Worm (Caenorhabditis elegans): ENCODE data around the gene F56D5.6.

Gene F56D5.6

ce11 chrIV:9457400-9457799, 55.7 kb downstream of the F56D5.6 start, which contains the start of gene cutl-17:
Gene cutl-17, minus strand, starts transcription at chrIV:9457500.
- TF ChIP-seq ceh-20 (GFP tag; IDR thresholded peaks at IDR 0.05) (no peak), unc-62 (GFP tag; optimal IDR thresholded peaks at IDR 0.05 in 1 of 2) (peak in 1 of 2 experiments; percentile 84), unc-62 (tag; optimal IDR thresholded peaks at IDR 0.05) (no peak), lin-1 (GFP tag; IDR thresholded peaks at IDR 0.05) (no peak), fkh-10 (GFP tag; optimal IDR thresholded peaks at IDR 0.05) (no peak), nhr-6 (tag; optimal IDR thresholded peaks at IDR 0.05) (no peak)

ce11 chrIV:9459224-9459781, 57.6 kb downstream of the F56D5.6 start, which contains the start of gene copb-2:
Gene copb-2, plus strand, starts transcription at chrIV:9459731.
- TF ChIP-seq lin-13 (GFP tag; optimal IDR thresholded peaks at IDR 0.05): peak; percentile 52
- peak; percentile 36; the same call in 1 of the 2 replicates for TF ChIP-seq T26A8.4 (GFP tag; IDR thresholded peaks at IDR 0.05)
- TF ChIP-seq nhr-6 (tag; optimal IDR thresholded peaks at IDR 0.05): peak; percentile 61
- TF ChIP-seq D1046.2 (GFP tag; IDR thresholded peaks at IDR 0.05): no peak
- TF ChIP-seq mdl-1 (tag; optimal IDR thresholded peaks at IDR 0.05): peak in 1 of 2 experiments; percentile 33
- 0 out of 2 replicates have a peak, but pooled peaks have one; percentile 48 for TF ChIP-seq hmg-1.1 (GFP tag; IDR thresholded peaks at IDR 0.05)
- TF ChIP-seq daf-16 (GFP tag; optimal IDR thresholded peaks at IDR 0.05): no peak
- TF ChIP-seq daf-16 (tag; optimal IDR thresholded peaks at IDR 0.05): peak; percentile 34
- no peak for TF ChIP-seq aly-2 (tag; optimal IDR thresholded peaks at IDR 0.05)
- peak; percentile 4 for TF ChIP-seq T20F7.1 (GFP tag; optimal IDR thresholded peaks at IDR 0.05)
- no peak for TF ChIP-seq saeg-2 (GFP tag; IDR thresholded peaks at IDR 0.05)
- peak; percentile 52 for TF ChIP-seq hlh-30 (tag; optimal IDR thresholded peaks at IDR 0.05; ENCODE audit: insufficient read depth)
- peak; percentile 58 for TF ChIP-seq dpl-1 (GFP tag; optimal IDR thresholded peaks at IDR 0.05)
- TF ChIP-seq mes-2 (tag; optimal IDR thresholded peaks at IDR 0.05; ENCODE audit: poor library complexity, severe bottlenecking): peak; percentile 80
- no peak for TF ChIP-seq tra-1 (GFP tag; IDR thresholded peaks at IDR 0.05)
- peak; percentile 30 for TF ChIP-seq nhr-28 (tag; optimal IDR thresholded peaks at IDR 0.05)
- peak; percentile 51 for TF ChIP-seq rbr-2 (tag; optimal IDR thresholded peaks at IDR 0.05)
- peak; percentile 83 for TF ChIP-seq dve-1 (tag; optimal IDR thresholded peaks at IDR 0.05; ENCODE audit: insufficient read depth)
- no peak for TF ChIP-seq mxl-3 (GFP tag; optimal IDR thresholded peaks at IDR 0.05)
- TF ChIP-seq ama-1 (optimal IDR thresholded peaks at IDR 0.05): peak; percentile 10
